Worm (Caenorhabditis elegans): ENCODE results near the gene irld-8.

The irld-8 gene

ce11 chrIV:8144341-8144740 is 28.8 kb downstream of the irld-8 start:
- TF ChIP-seq madf-8 (GFP tag; conservative IDR thresholded peaks at IDR 0.05) (no peak), unc-130 (GFP tag; optimal IDR thresholded peaks at IDR 0.05) (no peak), ceh-40 (GFP tag; IDR thresholded peaks at IDR 0.05) (no peak)

ce11 chrIV:8146283-8146682 is 30.7 kb downstream of the irld-8 start:
- no peak for TF ChIP-seq unc-62 (GFP tag; optimal IDR thresholded peaks at IDR 0.05)
- TF ChIP-seq egrh-3 (GFP tag; IDR thresholded peaks at IDR 0.05) = no peak
- peak; percentile 63; the same call in 1 of the 2 replicates for TF ChIP-seq hmg-1.2 (GFP tag; IDR thresholded peaks at IDR 0.05)

- TF ChIP-seq ekl-4 (GFP tag; IDR thresholded peaks at IDR 0.05) (no peak), C17E4.6 (GFP tag; IDR thresholded peaks at IDR 0.05) (no peak), ama-1 (optimal IDR thresholded peaks at IDR 0.05) (no peak), ama-1 (GFP tag; optimal IDR thresholded peaks at IDR 0.05) (no peak), madf-3 (GFP tag; IDR thresholded peaks at IDR 0.05) (no peak), sea-2 (GFP tag; IDR thresholded peaks at IDR 0.05) (no peak), ztf-18 (tag; optimal IDR thresholded peaks at IDR 0.05) (no peak), Y95B8A.8 (GFP tag; IDR thresholded peaks at IDR 0.05) (no peak), ZK185.1 (tag; optimal IDR thresholded peaks at IDR 0.05; ENCODE audit: poor library complexity, severe bottlenecking) (no peak), B0261.1 (tag; optimal IDR thresholded peaks at IDR 0.05) (no peak), lin-54 (GFP tag; optimal IDR thresholded peaks at IDR 0.05) (no peak), lin-26 (GFP tag; IDR thresholded peaks at IDR 0.05) (no peak), lin-40 (tag; optimal IDR thresholded peaks at IDR 0.05) (no peak), C06A6.2 (GFP tag; conservative IDR thresholded peaks at IDR 0.05) (no peak)
These were observed 32.9 kb downstream of the irld-8 start, which contains the start of gene pmk-1 for ce11 chrIV:8148494-8148893. pmk-1 (plus strand) TSS chrIV:8148794.

ce11 chrIV:8151721-8152120 is 36.2 kb downstream of the irld-8 start:
- TF ChIP-seq B0336.3 (GFP tag; IDR thresholded peaks at IDR 0.05) (no peak), ztf-22 (GFP tag; optimal IDR thresholded peaks at IDR 0.05) (peak; percentile 32), nhr-80 (tag; optimal IDR thresholded peaks at IDR 0.05) (peak; percentile 78), dox-1 (GFP tag; IDR thresholded peaks at IDR 0.05) (peak; percentile 34; the same call in 1 of the 2 replicates), unc-62 (GFP tag; optimal IDR thresholded peaks at IDR 0.05) (peak; percentile 84), tbp1 (GFP tag; optimal IDR thresholded peaks at IDR 0.05) (peak; percentile 2), tbx-9 (tag; optimal IDR thresholded peaks at IDR 0.05; ENCODE audit: borderline replicate concordance) (no peak), cebp-1 (GFP tag; IDR thresholded peaks at IDR 0.05) (no peak), cebp-1 (tag; optimal IDR thresholded peaks at IDR 0.05) (peak; percentile 65), snpc-4 (GFP tag; optimal IDR thresholded peaks at IDR 0.05) (no peak), snpc-4 (tag; optimal IDR thresholded peaks at IDR 0.05) (peak in 1 of 4 experiments; percentile 13), atf-7 (tag; optimal IDR thresholded peaks at IDR 0.05) (peak; percentile 3), ama-1 (optimal IDR thresholded peaks at IDR 0.05) (no peak), ama-1 (GFP tag; optimal IDR thresholded peaks at IDR 0.05) (no peak), ccch-3 (GFP tag; optimal IDR thresholded peaks at IDR 0.05) (no peak), pha-4 (tag; optimal IDR thresholded peaks at IDR 0.05) (no peak)

- TF ChIP-seq ceh-79 (tag; optimal IDR thresholded peaks at IDR 0.05) = no peak
- no peak for TF ChIP-seq akir-1 (GFP tag; optimal IDR thresholded peaks at IDR 0.05)
- TF ChIP-seq ama-1 (optimal IDR thresholded peaks at IDR 0.05) = no peak
- no peak for TF ChIP-seq ama-1 (GFP tag; optimal IDR thresholded peaks at IDR 0.05)
- no peak for TF ChIP-seq sdz-38 (tag; optimal IDR thresholded peaks at IDR 0.05)
- TF ChIP-seq attf-3 (GFP tag; conservative IDR thresholded peaks at IDR 0.05) = no peak
- TF ChIP-seq F57C9.4 (tag; optimal IDR thresholded peaks at IDR 0.05) = no peak
- TF ChIP-seq nfya-2 (GFP tag; IDR thresholded peaks at IDR 0.05) = no peak
- no peak for TF ChIP-seq bed-1 (GFP tag; IDR thresholded peaks at IDR 0.05)
- no peak for TF ChIP-seq K12H6.12 (tag; optimal IDR thresholded peaks at IDR 0.05)
- no peak for TF ChIP-seq F22D6.2 (tag; optimal IDR thresholded peaks at IDR 0.05)
- TF ChIP-seq ztf-28 (GFP tag; IDR thresholded peaks at IDR 0.05) = no peak
- no peak for TF ChIP-seq snpc-1.3 (tag; optimal IDR thresholded peaks at IDR 0.05; ENCODE audit: insufficient read depth)
- TF ChIP-seq B0035.1 (tag; optimal IDR thresholded peaks at IDR 0.05) = no peak
- no peak for TF ChIP-seq T07F8.4 (tag; optimal IDR thresholded peaks at IDR 0.05)
These were observed 36.6 kb downstream of the irld-8 start, which contains the start of gene faah-2 for ce11 chrIV:8152145-8152544. faah-2 (plus strand) TSS chrIV:8152445.
